Fruit fly (Drosophila melanogaster) whole organism, embryonic: ENCODE measurements around the gene CG1136.

Experiments used
- CG10565 ChIP-seq: fragments of 200-800 bp; sonication (Bioruptor generic); optimal IDR thresholded peaks from 3 replicates; lab custom pipeline; 2016; ENCODE audit warnings: missing biosample characterization, mild to moderate bottlenecking, missing genetic modification characterization
- CG10654 ChIP-seq: fragments of 200-800 bp; sonication (Bioruptor generic); optimal IDR thresholded peaks from 2 replicates; lab custom pipeline; 2016; ENCODE audit warnings: missing biosample characterization, missing genetic modification characterization
- CG11398 ChIP-seq: fragments of 200-800 bp; sonication (Bioruptor generic); optimal IDR thresholded peaks from 2 replicates; lab custom pipeline; 2016; ENCODE audit warnings: missing biosample characterization, missing genetic modification characterization
- CG12071 ChIP-seq: fragments of 200-800 bp; sonication (Bioruptor generic); optimal IDR thresholded peaks from 3 replicates; lab custom pipeline; 2018; ENCODE audit warnings: missing biosample characterization, mild to moderate bottlenecking, missing genetic modification characterization
- CG12236 ChIP-seq: fragments of 200-800 bp; sonication (Bioruptor generic); optimal IDR thresholded peaks from 2 replicates; lab custom pipeline; 2016; ENCODE audit warnings: missing biosample characterization, missing genetic modification characterization
- CG14860 ChIP-seq: fragments of 200-800 bp; sonication (Bioruptor generic); IDR thresholded peaks from 3 replicates; pipeline ENCODE4 v1.3.6; 2022; ENCODE audit warnings: missing biosample characterization, missing genetic modification characterization; ENCODE audit not compliant: partially characterized antibody
- CG15696 ChIP-seq: fragments of 200-800 bp; sonication (Bioruptor generic); optimal IDR thresholded peaks from 2 replicates; lab custom pipeline; 2019; ENCODE audit warnings: missing biosample characterization, mild to moderate bottlenecking, missing genetic modification characterization, moderate library complexity
- CG1602 ChIP-seq: fragments of 200-800 bp; sonication (Bioruptor generic); optimal IDR thresholded peaks from 3 replicates; lab custom pipeline; 2016; ENCODE audit warnings: missing biosample characterization, missing genetic modification characterization
- CG18619 ChIP-seq: fragments of 200-800 bp; sonication (Bioruptor generic); optimal IDR thresholded peaks from 3 replicates; lab custom pipeline; 2017; ENCODE audit warnings: missing biosample characterization, mild to moderate bottlenecking, missing genetic modification characterization
- CG2129 ChIP-seq: fragments of 200-800 bp; sonication (Bioruptor generic); IDR thresholded peaks from 2 replicates; pipeline ENCODE4 v1.3.6; 2022; ENCODE audit warnings: missing biosample characterization, missing genetic modification characterization; ENCODE audit not compliant: partially characterized antibody
- CG2199 ChIP-seq: fragments of 200-800 bp; sonication (Bioruptor generic); IDR thresholded peaks from 3 replicates; pipeline ENCODE4 v1.3.6; 2022; ENCODE audit warnings: missing biosample characterization, missing genetic modification characterization
- CG31388 ChIP-seq: fragments of 200-800 bp; sonication (Bioruptor generic); optimal IDR thresholded peaks from 2 replicates; lab custom pipeline; 2016; ENCODE audit warnings: missing biosample characterization, missing genetic modification characterization
- CG34224 ChIP-seq: fragments of 200-800 bp; sonication (Bioruptor generic); IDR thresholded peaks from 3 replicates; pipeline ENCODE4 v1.3.6; 2022; ENCODE audit warnings: missing biosample characterization, missing genetic modification characterization; ENCODE audit not compliant: partially characterized antibody
- CG42726 ChIP-seq: fragments of 200-800 bp; sonication (Bioruptor generic); IDR thresholded peaks from 2 replicates; pipeline ENCODE4 v1.3.6; 2022; ENCODE audit warnings: missing biosample characterization, missing genetic modification characterization; ENCODE audit not compliant: partially characterized antibody
- CG6254 ChIP-seq: fragments of 200-800 bp; sonication (Bioruptor generic); optimal IDR thresholded peaks from 3 replicates; lab custom pipeline; 2017; ENCODE audit warnings: mild to moderate bottlenecking, missing biosample characterization, missing genetic modification reagents, missing genetic modification characterization
- CG7556 ChIP-seq: fragments of 200-800 bp; sonication (Bioruptor generic); optimal IDR thresholded peaks from 2 replicates; lab custom pipeline; 2017; ENCODE audit warnings: missing biosample characterization, mild to moderate bottlenecking, missing genetic modification characterization
- CG7928 ChIP-seq: fragments of 200-800 bp; sonication (Bioruptor generic); optimal IDR thresholded peaks from 2 replicates; lab custom pipeline; 2017; ENCODE audit warnings: missing biosample characterization, mild to moderate bottlenecking, missing genetic modification characterization
- CG9876 ChIP-seq: fragments of 200-800 bp; sonication (Bioruptor generic); optimal IDR thresholded peaks from 2 replicates; lab custom pipeline; 2016; ENCODE audit warnings: missing biosample characterization, missing genetic modification characterization
- D ChIP-seq, 2 experiments: fragments of 200-800 bp in 1 of 2; fragments of >200 bp in 1 of 2; sonication (Bioruptor generic) in 1 of 2; optimal IDR thresholded peaks; 2 replicates in 1 of 2; 3 replicates in 1 of 2; lab custom pipeline; 2017; ENCODE audit warnings: mild to moderate bottlenecking in 1 of 2, missing biosample characterization in 1 of 2, missing genetic modification characterization in 1 of 2, missing genetic modification reagents in 1 of 2
- Dad ChIP-seq: fragments of 200-800 bp; sonication (Bioruptor generic); optimal IDR thresholded peaks from 3 replicates; lab custom pipeline; 2016; ENCODE audit warnings: missing biosample characterization, missing genetic modification characterization
- Doc3 ChIP-seq: fragments of 200-800 bp; sonication (Bioruptor generic); IDR thresholded peaks from 3 replicates; pipeline ENCODE4 v1.3.6; 2022; ENCODE audit warnings: missing biosample characterization, missing genetic modification characterization; ENCODE audit not compliant: partially characterized antibody
- Dp ChIP-seq: fragments of 200-800 bp; sonication (Bioruptor generic); optimal IDR thresholded peaks from 2 replicates; lab custom pipeline; 2018; ENCODE audit warnings: missing biosample characterization, mild to moderate bottlenecking, missing genetic modification characterization, moderate library complexity
- Hr3 ChIP-seq: fragments of 200-800 bp; sonication (Bioruptor generic); optimal IDR thresholded peaks from 3 replicates; lab custom pipeline; 2016; ENCODE audit warnings: missing biosample characterization, missing genetic modification characterization
- Lim3 ChIP-seq: fragments of 200-800 bp; sonication (Bioruptor generic); IDR thresholded peaks from 2 replicates; pipeline ENCODE4 v1.3.6; 2022; ENCODE audit warnings: missing biosample characterization, missing genetic modification characterization
- Max ChIP-seq: fragments of 200-800 bp; sonication (Bioruptor generic); optimal IDR thresholded peaks from 2 replicates; lab custom pipeline; 2016; ENCODE audit warnings: missing biosample characterization, mild to moderate bottlenecking, missing genetic modification characterization
- Ravus ChIP-seq: fragments of 200-800 bp; sonication (Bioruptor generic); IDR thresholded peaks from 2 replicates; pipeline ENCODE4 v1.3.6; 2022; ENCODE audit warnings: missing biosample characterization, missing genetic modification characterization
- Rx ChIP-seq: fragments of 200-800 bp; sonication (Bioruptor generic); IDR thresholded peaks from 2 replicates; pipeline ENCODE4 v1.3.6; 2022; ENCODE audit warnings: missing biosample characterization, missing genetic modification characterization
- Scr ChIP-seq: fragments of 200-800 bp; sonication (Bioruptor generic); IDR thresholded peaks from 2 replicates; pipeline ENCODE4 v1.3.6; 2022; ENCODE audit warnings: missing biosample characterization, missing genetic modification characterization; ENCODE audit not compliant: partially characterized antibody
- Sry-δ ChIP-seq: fragments of 200-800 bp; sonication (Bioruptor generic); optimal IDR thresholded peaks from 2 replicates; lab custom pipeline; 2016; ENCODE audit warnings: missing biosample characterization, missing genetic modification characterization
- ab ChIP-seq: fragments of 200-800 bp; sonication (Bioruptor generic); optimal IDR thresholded peaks from 2 replicates; lab custom pipeline; 2016; ENCODE audit warnings: missing biosample characterization, missing genetic modification characterization
- ash1 ChIP-seq: fragments of 200-800 bp; sonication (Bioruptor generic); optimal IDR thresholded peaks from 2 replicates; lab custom pipeline; 2018; ENCODE audit warnings: missing biosample characterization, mild to moderate bottlenecking, missing genetic modification characterization
- bcd ChIP-seq: fragments of 200-800 bp; sonication (Bioruptor generic); optimal IDR thresholded peaks from 2 replicates; lab custom pipeline; 2017; ENCODE audit warnings: missing biosample characterization, mild to moderate bottlenecking, missing genetic modification characterization
- bsh ChIP-seq, 2 experiments: fragments of 200-800 bp; sonication (Bioruptor generic); optimal IDR thresholded peaks; 2 replicates each; lab custom pipeline; 2017 to 2018; ENCODE audit warnings: mild to moderate bottlenecking in 2 of 2, missing biosample characterization in 2 of 2, missing genetic modification characterization in 2 of 2, moderate library complexity in 1 of 2
- disco-r ChIP-seq: fragments of 200-800 bp; sonication (Bioruptor generic); optimal IDR thresholded peaks from 2 replicates; lab custom pipeline; 2016; ENCODE audit warnings: missing biosample characterization, missing genetic modification characterization
- dmrt11E ChIP-seq: fragments of 200-800 bp; sonication (Bioruptor generic); optimal IDR thresholded peaks from 3 replicates; lab custom pipeline; 2018; ENCODE audit warnings: missing biosample characterization, mild to moderate bottlenecking, missing genetic modification characterization, moderate library complexity
- fd102C ChIP-seq: fragments of 200-800 bp; sonication (Bioruptor generic); optimal IDR thresholded peaks from 2 replicates; lab custom pipeline; 2018; ENCODE audit warnings: missing biosample characterization, mild to moderate bottlenecking, missing genetic modification characterization, moderate library complexity
- gem ChIP-seq: fragments of 200-800 bp; sonication (Bioruptor generic); optimal IDR thresholded peaks from 2 replicates; lab custom pipeline; 2019; ENCODE audit warnings: missing biosample characterization, mild to moderate bottlenecking, missing genetic modification characterization, moderate library complexity
- hbn ChIP-seq: fragments of 200-800 bp; sonication (Bioruptor generic); IDR thresholded peaks from 2 replicates; pipeline ENCODE4 v1.3.6; 2022; ENCODE audit warnings: missing biosample characterization, missing genetic modification characterization; ENCODE audit not compliant: partially characterized antibody
- insv ChIP-seq, 2 experiments: fragments of 200-800 bp; sonication (Bioruptor generic); optimal IDR thresholded peaks; 3 replicates each; lab custom pipeline; 2016 to 2018; ENCODE audit warnings: missing biosample characterization in 2 of 2, missing genetic modification characterization in 2 of 2
- klu ChIP-seq: fragments of 200-800 bp; sonication (Bioruptor generic); IDR thresholded peaks from 2 replicates; pipeline ENCODE4 v1.3.6; 2022; ENCODE audit warnings: missing biosample characterization, missing genetic modification characterization
- knrl ChIP-seq: fragments of 200-800 bp; sonication (Bioruptor generic); IDR thresholded peaks from 3 replicates; pipeline ENCODE4 v1.3.6; 2022; ENCODE audit warnings: missing biosample characterization, missing genetic modification characterization; ENCODE audit not compliant: partially characterized antibody
- lbe ChIP-seq: fragments of 200-800 bp; sonication (Bioruptor generic); optimal IDR thresholded peaks from 2 replicates; lab custom pipeline; 2016; ENCODE audit warnings: missing biosample characterization, mild to moderate bottlenecking, missing genetic modification characterization
- lola ChIP-seq, 3 experiments: fragments of >200 bp in 2 of 3; fragments of 200-800 bp in 1 of 3; sonication (Bioruptor generic) in 1 of 3; optimal IDR thresholded peaks; 2 replicates each; lab custom pipeline; 2017 to 2019; ENCODE audit warnings: missing biosample characterization in 3 of 3, missing genetic modification characterization in 3 of 3, mild to moderate bottlenecking in 1 of 3, moderate library complexity in 1 of 3
- pita ChIP-seq: fragments of 200-800 bp; sonication (Bioruptor generic); optimal IDR thresholded peaks from 2 replicates; lab custom pipeline; 2017; ENCODE audit warnings: missing biosample characterization, mild to moderate bottlenecking, missing genetic modification characterization
- pros ChIP-seq: fragments of 200-800 bp; sonication (Bioruptor generic); optimal IDR thresholded peaks from 3 replicates; lab custom pipeline; 2019; ENCODE audit warnings: missing biosample characterization, mild to moderate bottlenecking, missing genetic modification characterization, moderate library complexity
- ranshi ChIP-seq: fragments of 200-800 bp; sonication (Bioruptor generic); IDR thresholded peaks from 2 replicates; pipeline ENCODE4 v1.3.6; 2022; ENCODE audit warnings: missing biosample characterization, missing genetic modification characterization
- tx ChIP-seq: fragments of 200-800 bp; sonication (Bioruptor generic); optimal IDR thresholded peaks from 2 replicates; lab custom pipeline; 2016; ENCODE audit warnings: missing biosample characterization, missing genetic modification characterization
- zfh1 ChIP-seq: fragments of 200-800 bp; sonication (Bioruptor generic); IDR thresholded peaks from 3 replicates; pipeline ENCODE4 v1.3.6; 2022; ENCODE audit warnings: missing biosample characterization, missing genetic modification characterization

The CG1136 gene

DNA sequence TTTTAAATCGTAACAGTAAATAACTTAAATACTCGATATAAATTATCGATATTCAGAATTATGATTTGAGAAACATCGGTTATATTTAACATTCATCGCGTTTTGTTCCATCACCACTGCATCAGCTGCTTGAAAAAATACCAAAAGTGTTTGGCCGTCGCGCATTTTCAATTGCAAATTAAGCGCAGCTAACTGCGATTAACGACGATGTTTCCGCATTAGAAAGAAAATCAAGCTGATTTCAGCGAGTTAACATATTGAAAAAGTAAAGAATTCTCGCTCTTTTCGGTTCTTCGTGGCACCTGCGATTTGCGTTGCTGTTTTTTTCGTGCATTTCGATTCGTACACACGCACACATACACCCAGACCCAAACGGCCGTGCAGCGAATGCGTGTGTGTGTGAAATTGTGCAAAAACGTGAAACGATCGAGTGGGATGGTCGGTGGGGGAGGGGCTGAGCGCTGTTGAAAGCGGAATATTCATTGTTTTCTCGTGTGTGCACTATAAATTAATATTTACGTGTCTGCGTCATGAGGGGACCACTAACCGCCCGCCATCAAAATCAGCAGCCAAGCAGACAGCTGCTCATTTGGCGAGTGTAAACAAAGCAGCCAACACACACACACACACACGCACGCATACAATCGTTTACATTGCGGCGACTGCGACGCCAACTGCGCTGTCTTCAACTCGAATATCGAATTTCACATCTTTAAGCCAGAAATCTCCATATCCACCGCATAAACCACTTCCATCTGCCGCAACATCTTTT is 61.9 kb downstream of the CG1136 start, which contains the start of gene Ack (continued):
- TF ChIP-seq fd102C (no peak), ranshi (GFP tag; lab: Robert Waterston, UW) (peak; percentile 28; the same call in 1 of the 2 replicates), lbe (GFP tag; lab: Kevin White, UChicago) (no peak), pita (GFP tag; lab: Kevin White, UChicago) (no peak), hbn (GFP tag; lab: Robert Waterston, UW) (peak; percentile 86), CG42726 (GFP tag; lab: Robert Waterston, UW) (peak; percentile 59; the same call in 1 of the 2 replicates), Sry-δ (GFP tag; lab: Kevin White, UChicago) (peak; percentile 85), Dad (GFP tag; lab: Kevin White, UChicago) (no peak), CG18619 (GFP tag; lab: Kevin White, UChicago) (no peak), Lim3 (GFP tag; lab: Robert Waterston, UW) (no peak), CG7556 (no peak), bsh (GFP tag; optimal IDR thresholded peaks at IDR 0.05; lab: Kevin White, UChicago) (no peak), dmrt11E (tag; lab: Kevin White, UChicago) (no peak), CG9876 (GFP tag; lab: Kevin White, UChicago) (no peak), CG31388 (no peak), CG10565 (GFP tag; lab: Kevin White, UChicago) (no peak), CG6254 (GFP tag; lab: Kevin White, UChicago) (no peak), CG12236 (GFP tag; lab: Kevin White, UChicago) (no peak), Scr (peak; percentile 85), tx (GFP tag; lab: Kevin White, UChicago) (no peak), insv (GFP tag; optimal IDR thresholded peaks at IDR 0.05; lab: Kevin White, UChicago) (no peak), klu (no peak), gem (tag; lab: Kevin White, UChicago) (no peak), pros (no peak), CG34224 (GFP tag; lab: Robert Waterston, UW) (peak; percentile 81), CG7928 (GFP tag; lab: Kevin White, UChicago) (no peak), CG15696 (tag; lab: Kevin White, UChicago) (no peak), zfh1 (GFP tag; lab: Robert Waterston, UW) (no peak), ab (GFP tag; lab: Kevin White, UChicago) (no peak), Hr3 (GFP tag; lab: Kevin White, UChicago) (no peak), CG12071 (GFP tag; lab: Kevin White, UChicago) (no peak), CG2199 (GFP tag; lab: Robert Waterston, UW) (no peak), CG11398 (no peak), disco-r (GFP tag; lab: Kevin White, UChicago) (no peak), Dp (GFP tag; lab: Kevin White, UChicago) (peak; percentile 58), CG1602 (no peak), CG14860 (GFP tag; lab: Robert Waterston, UW) (peak; percentile 67), Doc3 (peak; percentile 64; the same call in 1 of the 3 replicates), Rx (no peak), CG10654 (no peak), Ravus (GFP tag; lab: Robert Waterston, UW) (no peak), knrl (peak; percentile 80), CG2129 (GFP tag; lab: Robert Waterston, UW) (peak; percentile 79), lola (GFP tag; optimal IDR thresholded peaks at IDR 0.05; lab: Kevin White, UChicago) (no peak), D (optimal IDR thresholded peaks at IDR 0.05; lab: Kevin White, UChicago) (peak; percentile 58), D (GFP tag; optimal IDR thresholded peaks at IDR 0.05; lab: Kevin White, UChicago) (no peak), Max (GFP tag; lab: Kevin White, UChicago) (no peak), ash1 (GFP tag; lab: Kevin White, UChicago) (no peak), bcd (GFP tag; lab: Kevin White, UChicago) (no peak)
